Fruit fly (Drosophila melanogaster) whole organism, embryonic: Measurements from ENCODE around the gene Vlet.
A peak's percentile ranks its signal among the peaks of the same experiment; 100 is the strongest.

Experiments
- Ada2b ChIP-seq: fragments of 200-800 bp; sonication (Bioruptor generic); IDR thresholded peaks from 2 replicates; pipeline ENCODE4 v1.3.6; 2022; ENCODE audit warnings: missing biosample characterization, missing genetic modification characterization
- Blimp-1 ChIP-seq: fragments of 200-800 bp; sonication (Bioruptor generic); optimal IDR thresholded peaks from 3 replicates; lab custom pipeline; 2018; ENCODE audit warnings: missing biosample characterization, missing genetic modification characterization, mild to moderate bottlenecking, moderate library complexity, missing genetic modification reagents
- C15 ChIP-seq: fragments of 200-800 bp; sonication (Bioruptor generic); IDR thresholded peaks from 3 replicates; pipeline ENCODE4 v1.3.6; 2022; ENCODE audit warnings: missing biosample characterization, missing genetic modification characterization
- CG1024 ChIP-seq: fragments of 200-800 bp; sonication (Bioruptor generic); IDR thresholded peaks from 2 replicates; pipeline ENCODE4 v1.3.6; 2022; ENCODE audit warnings: missing biosample characterization, missing genetic modification characterization
- CG10959 ChIP-seq: fragments of 200-800 bp; sonication (Bioruptor generic); IDR thresholded peaks from 2 replicates; pipeline ENCODE4 v1.3.6; 2022; ENCODE audit warnings: missing biosample characterization, missing genetic modification characterization
- CG11723 ChIP-seq: fragments of 200-800 bp; sonication (Bioruptor generic); optimal IDR thresholded peaks from 2 replicates; lab custom pipeline; 2017; ENCODE audit warnings: missing biosample characterization, mild to moderate bottlenecking, missing genetic modification characterization
- CG13775 ChIP-seq: fragments of 200-800 bp; sonication (Bioruptor generic); optimal IDR thresholded peaks from 3 replicates; lab custom pipeline; 2017; ENCODE audit warnings: missing biosample characterization, mild to moderate bottlenecking, missing genetic modification characterization
- CG14050 ChIP-seq: fragments of 200-800 bp; sonication (Bioruptor generic); IDR thresholded peaks from 3 replicates; pipeline ENCODE4 v1.3.6; 2022; ENCODE audit warnings: missing biosample characterization, missing genetic modification characterization
- CG17328 ChIP-seq: fragments of 200-800 bp; sonication (Bioruptor generic); IDR thresholded peaks from 2 replicates; pipeline ENCODE4 v1.3.6; 2022; ENCODE audit warnings: missing biosample characterization, missing genetic modification characterization
- CG17912 ChIP-seq: fragments of 200-800 bp; sonication (Bioruptor generic); optimal IDR thresholded peaks from 2 replicates; lab custom pipeline; 2018; ENCODE audit warnings: missing biosample characterization, mild to moderate bottlenecking, missing genetic modification characterization
- CG18599 ChIP-seq: fragments of 200-800 bp; sonication (Bioruptor generic); optimal IDR thresholded peaks from 3 replicates; lab custom pipeline; 2017; ENCODE audit warnings: missing biosample characterization, missing genetic modification characterization, mild to moderate bottlenecking, moderate library complexity, missing genetic modification reagents
- CG2129 ChIP-seq: fragments of 200-800 bp; sonication (Bioruptor generic); IDR thresholded peaks from 2 replicates; pipeline ENCODE4 v1.3.6; 2022; ENCODE audit warnings: missing biosample characterization, missing genetic modification characterization; ENCODE audit not compliant: partially characterized antibody
- CG2202 ChIP-seq: fragments of 200-800 bp; sonication (Bioruptor generic); optimal IDR thresholded peaks from 2 replicates; lab custom pipeline; 2018; ENCODE audit warnings: missing biosample characterization, mild to moderate bottlenecking, missing genetic modification characterization
- CG2875 ChIP-seq: fragments of 200-800 bp; sonication (Bioruptor generic); optimal IDR thresholded peaks from 2 replicates; lab custom pipeline; 2017; ENCODE audit warnings: missing biosample characterization, mild to moderate bottlenecking, missing genetic modification characterization, missing genetic modification reagents
- CG30403 ChIP-seq: fragments of 200-800 bp; sonication (Bioruptor generic); optimal IDR thresholded peaks from 3 replicates; lab custom pipeline; 2016; ENCODE audit warnings: missing biosample characterization, missing genetic modification characterization
- CG3065 ChIP-seq: fragments of 200-800 bp; sonication (Bioruptor generic); optimal IDR thresholded peaks from 2 replicates; lab custom pipeline; 2016; ENCODE audit warnings: missing biosample characterization, missing genetic modification characterization
- CG3726 ChIP-seq: fragments of 200-800 bp; sonication (Bioruptor generic); IDR thresholded peaks from 3 replicates; pipeline ENCODE4, ENCODE4 v1.3.6; 2022; ENCODE audit warnings: missing biosample characterization, missing genetic modification characterization
- CG5245 ChIP-seq: fragments of 200-800 bp; sonication (Bioruptor generic); optimal IDR thresholded peaks from 3 replicates; lab custom pipeline; 2016; ENCODE audit warnings: missing biosample characterization, missing genetic modification characterization
- CG6272 ChIP-seq: fragments of 200-800 bp; sonication (Bioruptor generic); IDR thresholded peaks from 2 replicates; pipeline ENCODE4 v1.3.6; 2022; ENCODE audit warnings: missing biosample characterization, missing genetic modification characterization
- CG6813 ChIP-seq: fragments of 200-800 bp; sonication (Bioruptor generic); optimal IDR thresholded peaks from 2 replicates; lab custom pipeline; 2017; ENCODE audit warnings: missing biosample characterization, missing genetic modification characterization, mild to moderate bottlenecking, moderate library complexity, missing genetic modification reagents
- CG7839 ChIP-seq: fragments of 200-800 bp; sonication (Bioruptor generic); optimal IDR thresholded peaks from 3 replicates; lab custom pipeline; 2018; ENCODE audit warnings: missing biosample characterization, mild to moderate bottlenecking, missing genetic modification characterization, moderate library complexity
- CG8290 ChIP-seq, 3 experiments: fragments of 200-800 bp; sonication (Bioruptor generic); optimal IDR thresholded peaks; 2 replicates each; lab custom pipeline; 2016 to 2019; ENCODE audit warnings: missing biosample characterization in 3 of 3, missing genetic modification characterization in 3 of 3, mild to moderate bottlenecking in 2 of 3, moderate library complexity in 1 of 3
- CG8388 ChIP-seq: fragments of 200-800 bp; sonication (Bioruptor generic); optimal IDR thresholded peaks from 2 replicates; lab custom pipeline; 2019; ENCODE audit warnings: missing biosample characterization, mild to moderate bottlenecking, missing genetic modification characterization, moderate library complexity
- CG8765 ChIP-seq: fragments of 200-800 bp; sonication (Bioruptor generic); IDR thresholded peaks from 2 replicates; pipeline ENCODE4 v1.3.6; 2022; ENCODE audit warnings: missing biosample characterization, missing genetic modification characterization
- CG9609 ChIP-seq: fragments of 200-800 bp; sonication (Bioruptor generic); optimal IDR thresholded peaks from 3 replicates; lab custom pipeline; 2016; ENCODE audit warnings: missing biosample characterization, missing genetic modification characterization
- Dad ChIP-seq: fragments of 200-800 bp; sonication (Bioruptor generic); optimal IDR thresholded peaks from 3 replicates; lab custom pipeline; 2016; ENCODE audit warnings: missing biosample characterization, missing genetic modification characterization
- Ets65A ChIP-seq: fragments of 200-800 bp; sonication (Bioruptor generic); peaks from one replicate; lab custom pipeline; 2016; ENCODE audit warnings: missing biosample characterization, missing genetic modification characterization
- HmgZ ChIP-seq: fragments of 200-800 bp; sonication (Bioruptor generic); optimal IDR thresholded peaks from 2 replicates; lab custom pipeline; 2018; ENCODE audit warnings: missing biosample characterization, mild to moderate bottlenecking, missing genetic modification characterization
- Lim3 ChIP-seq: fragments of 200-800 bp; sonication (Bioruptor generic); IDR thresholded peaks from 2 replicates; pipeline ENCODE4 v1.3.6; 2022; ENCODE audit warnings: missing biosample characterization, missing genetic modification characterization
- Poxn ChIP-seq: fragments of 200-800 bp; sonication (Bioruptor generic); IDR thresholded peaks from 2 replicates; pipeline ENCODE4 v1.3.6; 2022; ENCODE audit warnings: missing biosample characterization, missing genetic modification characterization
- Sin3A ChIP-seq: fragments of >200 bp; optimal IDR thresholded peaks from 2 replicates; lab custom pipeline; 2018
- Tbp ChIP-seq: fragments of >200 bp; optimal IDR thresholded peaks from 2 replicates; lab custom pipeline; 2018; ENCODE audit warnings: missing biosample characterization, missing genetic modification characterization
- Trl ChIP-seq, 3 experiments: fragments of >200 bp in 2 of 3; fragments of 200-800 bp in 1 of 3; sonication (Bioruptor generic) in 1 of 3; optimal IDR thresholded peaks; 2 replicates in 1 of 3; 3 replicates in 2 of 3; lab custom pipeline; 2016 to 2017; ENCODE audit warnings: missing biosample characterization in 1 of 3, missing genetic modification characterization in 1 of 3
- Vsx1 ChIP-seq: fragments of 200-800 bp; sonication (Bioruptor generic); optimal IDR thresholded peaks from 2 replicates; lab custom pipeline; 2017; ENCODE audit warnings: missing biosample characterization, mild to moderate bottlenecking, missing genetic modification characterization, missing genetic modification reagents
- abd-A ChIP-seq: fragments of 200-800 bp; sonication (Bioruptor generic); optimal IDR thresholded peaks from 3 replicates; lab custom pipeline; 2019; ENCODE audit warnings: missing biosample characterization, mild to moderate bottlenecking, missing genetic modification characterization, moderate library complexity
- aop ChIP-seq: fragments of 200-800 bp; sonication (Bioruptor generic); IDR thresholded peaks from 2 replicates; pipeline ENCODE4 v1.3.6; 2022; ENCODE audit warnings: missing biosample characterization, missing genetic modification characterization
- crp ChIP-seq, 2 experiments: fragments of 200-800 bp; sonication (Bioruptor generic); optimal IDR thresholded peaks; 2 replicates in 1 of 2; 3 replicates in 1 of 2; lab custom pipeline; 2017; ENCODE audit warnings: missing biosample characterization in 2 of 2, missing genetic modification characterization in 2 of 2, mild to moderate bottlenecking in 1 of 2, moderate library complexity in 1 of 2
- dan ChIP-seq: fragments of 200-800 bp; sonication (Bioruptor generic); IDR thresholded peaks from 2 replicates; pipeline ENCODE4 v1.3.6; 2022; ENCODE audit warnings: missing biosample characterization, missing genetic modification characterization
- disco-r ChIP-seq: fragments of 200-800 bp; sonication (Bioruptor generic); optimal IDR thresholded peaks from 2 replicates; lab custom pipeline; 2016; ENCODE audit warnings: missing biosample characterization, missing genetic modification characterization
- gro ChIP-seq: fragments of 200-800 bp; sonication (Bioruptor generic); optimal IDR thresholded peaks from 2 replicates; lab custom pipeline; 2016; ENCODE audit warnings: missing biosample characterization, missing genetic modification characterization
- ind ChIP-seq: fragments of 200-800 bp; sonication (Bioruptor generic); optimal IDR thresholded peaks from 3 replicates; lab custom pipeline; 2016; ENCODE audit warnings: missing biosample characterization, missing genetic modification characterization
- lov ChIP-seq, 2 experiments: fragments of 200-800 bp in 1 of 2; fragments of >200 bp in 1 of 2; sonication (Bioruptor generic) in 1 of 2; IDR thresholded peaks in 1 of 2; optimal IDR thresholded peaks in 1 of 2; 2 replicates in 1 of 2; 3 replicates in 1 of 2; pipeline versions ENCODE4 v1.3.6 to Lab custom; 2017 to 2022; ENCODE audit warnings: missing biosample characterization in 1 of 2, missing genetic modification characterization in 1 of 2
- nerfin-2 ChIP-seq: fragments of 200-800 bp; sonication (Bioruptor generic); IDR thresholded peaks from 2 replicates; pipeline ENCODE4 v1.3.6; 2022; ENCODE audit warnings: missing biosample characterization, missing genetic modification characterization; ENCODE audit not compliant: partially characterized antibody
- pho ChIP-seq: fragments of 200-800 bp; sonication (Bioruptor generic); optimal IDR thresholded peaks from 2 replicates; lab custom pipeline; 2016; ENCODE audit warnings: missing biosample characterization, missing genetic modification characterization
- ro ChIP-seq: fragments of 200-800 bp; sonication (Bioruptor generic); IDR thresholded peaks from 2 replicates; pipeline ENCODE4 v1.3.6; 2022; ENCODE audit warnings: missing biosample characterization, missing genetic modification characterization
- salm ChIP-seq: fragments of 200-800 bp; sonication (Bioruptor generic); optimal IDR thresholded peaks from 2 replicates; lab custom pipeline; 2018; ENCODE audit warnings: missing biosample characterization, mild to moderate bottlenecking, missing genetic modification characterization
- sens-2 ChIP-seq: fragments of 200-800 bp; sonication (Bioruptor generic); IDR thresholded peaks from 2 replicates; pipeline ENCODE4 v1.3.6; 2022; ENCODE audit warnings: missing biosample characterization, missing genetic modification characterization
- tgo ChIP-seq: fragments of 200-800 bp; sonication (Bioruptor generic); IDR thresholded peaks from 3 replicates; pipeline ENCODE4 v1.3.6; 2022; ENCODE audit warnings: missing biosample characterization, missing genetic modification characterization
- tin ChIP-seq: fragments of 200-800 bp; sonication (Bioruptor generic); optimal IDR thresholded peaks from 3 replicates; lab custom pipeline; 2016; ENCODE audit warnings: missing biosample characterization, missing genetic modification characterization
- wdn ChIP-seq: fragments of 200-800 bp; sonication (Bioruptor generic); IDR thresholded peaks from 2 replicates; pipeline ENCODE4 v1.3.6; 2022; ENCODE audit warnings: missing biosample characterization, missing genetic modification characterization
- zfh1 ChIP-seq: fragments of 200-800 bp; sonication (Bioruptor generic); IDR thresholded peaks from 3 replicates; pipeline ENCODE4 v1.3.6; 2022; ENCODE audit warnings: missing biosample characterization, missing genetic modification characterization

Vlet gene

dm6 chrX:11660476-11660875 lies 17.9 kb downstream of the Vlet start (continued):
- TF ChIP-seq aop (GFP tag; lab: Robert Waterston, UW) (no peak), tin (no peak), Poxn (GFP tag; lab: Robert Waterston, UW) (no peak), salm (tag; lab: Kevin White, UChicago) (no peak), CG18599 (GFP tag; lab: Kevin White, UChicago) (peak; percentile 38), CG2202 (peak; percentile 29), zfh1 (peak; percentile 53; the same call in 1 of the 3 replicates), CG17912 (no peak), tgo (GFP tag; lab: Robert Waterston, UW) (no peak), HmgZ (no peak), lov (optimal IDR thresholded peaks at IDR 0.05; lab: Kevin White, UChicago) (no peak), lov (GFP tag; IDR thresholded peaks at IDR 0.05; lab: Robert Waterston, UW) (peak; percentile 44; the same call in 1 of the 3 replicates), crp (GFP tag; optimal IDR thresholded peaks at IDR 0.05; lab: Kevin White, UChicago) (no peak), Blimp-1 (peak; percentile 56), CG2129 (GFP tag; lab: Robert Waterston, UW) (no peak), Ets65A (GFP tag; lab: Kevin White, UChicago) (peak; percentile 16), disco-r (no peak), abd-A (tag; lab: Kevin White, UChicago) (no peak), Vsx1 (GFP tag; lab: Kevin White, UChicago) (peak; percentile 40), ind (GFP tag; lab: Kevin White, UChicago) (no peak), nerfin-2 (GFP tag; lab: Robert Waterston, UW) (no peak), CG1024 (GFP tag; lab: Robert Waterston, UW) (no peak), wdn (no peak), Ada2b (GFP tag; lab: Robert Waterston, UW) (no peak), CG3065 (GFP tag; lab: Kevin White, UChicago) (no peak), CG6813 (GFP tag; lab: Kevin White, UChicago) (peak; percentile 63), Trl (optimal IDR thresholded peaks at IDR 0.05; lab: Kevin White, UChicago) (no peak), Trl (GFP tag; optimal IDR thresholded peaks at IDR 0.05; lab: Kevin White, UChicago) (peak; percentile 63), CG2875 (GFP tag; lab: Kevin White, UChicago) (peak; percentile 48), Lim3 (GFP tag; lab: Robert Waterston, UW) (no peak), Sin3A (lab: Kevin White, UChicago) (no peak), Dad (no peak), CG8290 (GFP tag; optimal IDR thresholded peaks at IDR 0.05; lab: Kevin White, UChicago) (no peak), CG8290 (tag; optimal IDR thresholded peaks at IDR 0.05; lab: Kevin White, UChicago) (peak in 1 of 2 experiments; percentile 50), CG13775 (GFP tag; lab: Kevin White, UChicago) (no peak), CG30403 (no peak), gro (GFP tag; lab: Kevin White, UChicago) (no peak), CG3726 (GFP tag; lab: Robert Waterston, UW) (no peak), CG17328 (peak; percentile 23; the same call in 1 of the 2 replicates), CG7839 (peak; percentile 18), CG9609 (GFP tag; lab: Kevin White, UChicago) (no peak), CG14050 (no peak), Tbp (no peak), ro (GFP tag; lab: Robert Waterston, UW) (no peak), CG6272 (GFP tag; lab: Robert Waterston, UW) (no peak), sens-2 (no peak), CG8388 (GFP tag; lab: Kevin White, UChicago) (peak; percentile 1), dan (GFP tag; lab: Robert Waterston, UW) (no peak), C15 (GFP tag; lab: Robert Waterston, UW) (no peak), CG5245 (no peak), CG8765 (GFP tag; lab: Robert Waterston, UW) (no peak), CG10959 (no peak), pho (GFP tag; lab: Kevin White, UChicago) (no peak), CG11723 (GFP tag; lab: Kevin White, UChicago) (peak; percentile 18)
